Worm (Caenorhabditis elegans) whole organism, young adult: ENCODE data around the gene frpr-10.

ENCODE experiments used
- B0019.2 ChIP-seq: fragments of 200-800 bp; sonication (Bioruptor generic); conservative IDR thresholded peaks from 2 replicates; pipeline ENCODE4 v1.3.6; 2022; ENCODE audit warnings: missing genetic modification reagents, missing genetic modification characterization, missing compliant biosample characterization
- B0336.3 ChIP-seq: fragments of 200-800 bp; sonication (Bioruptor generic); IDR thresholded peaks from 2 replicates; pipeline ENCODE4 v1.3.6; 2022; ENCODE audit warnings: missing genetic modification characterization, missing compliant biosample characterization
- F33H1.4 ChIP-seq: fragments of 200-800 bp; sonication (Bioruptor generic); IDR thresholded peaks from 2 replicates; pipeline ENCODE4 v1.3.6; 2022; ENCODE audit warnings: missing genetic modification reagents, missing genetic modification characterization, missing compliant biosample characterization
- F39B2.1 ChIP-seq: fragments of 200-800 bp; sonication (Bioruptor generic); IDR thresholded peaks from 2 replicates; pipeline ENCODE4 v1.3.6; 2022; ENCODE audit warnings: missing genetic modification reagents, missing genetic modification characterization, missing compliant biosample characterization
- F49E8.2 ChIP-seq: sonication (generic microtip); optimal IDR thresholded peaks from 3 replicates; lab custom pipeline; 2017; ENCODE audit warnings: missing genetic modification characterization, mild to moderate bottlenecking, missing compliant biosample characterization, antibody characterized with exemption, moderate library complexity; ENCODE audit not compliant: insufficient read depth
- F52B5.7 ChIP-seq: sonication (generic microtip); optimal IDR thresholded peaks from 2 replicates; lab custom pipeline; 2016; ENCODE audit warnings: mild to moderate bottlenecking, missing genetic modification characterization, missing compliant biosample characterization
- T26A5.8 ChIP-seq: sonication (generic microtip); optimal IDR thresholded peaks from 2 replicates; lab custom pipeline; 2016; ENCODE audit warnings: missing genetic modification characterization, missing compliant biosample characterization
- atf-7 ChIP-seq: sonication (generic microtip); optimal IDR thresholded peaks from 2 replicates; lab custom pipeline; 2017; ENCODE audit warnings: mild to moderate bottlenecking, missing genetic modification characterization, missing compliant biosample characterization
- athp-1 ChIP-seq: sonication (generic microtip); optimal IDR thresholded peaks from 2 replicates; lab custom pipeline; 2017; ENCODE audit warnings: mild to moderate bottlenecking, missing genetic modification characterization, missing compliant biosample characterization
- ccch-3 ChIP-seq: fragments of 200-800 bp; sonication (Bioruptor generic); optimal IDR thresholded peaks from 2 replicates; lab custom pipeline; 2018; ENCODE audit warnings: mild to moderate bottlenecking, missing genetic modification characterization, missing compliant biosample characterization
- cebp-1 ChIP-seq, 2 experiments: fragments of 200-800 bp in 1 of 2; sonication (Bioruptor generic) in 1 of 2; sonication (generic microtip) in 1 of 2; IDR thresholded peaks in 1 of 2; optimal IDR thresholded peaks in 1 of 2; 2 replicates each; pipeline versions ENCODE4 v1.3.6 to Lab custom; 2017 to 2022; ENCODE audit warnings: missing compliant biosample characterization in 2 of 2, missing genetic modification characterization in 2 of 2, mild to moderate bottlenecking in 1 of 2, missing genetic modification reagents in 1 of 2, moderate library complexity in 1 of 2
- ceh-100 ChIP-seq: fragments of 200-800 bp; sonication (Bioruptor generic); IDR thresholded peaks from 2 replicates; pipeline ENCODE4 v1.3.6; 2022; ENCODE audit warnings: missing genetic modification reagents, missing genetic modification characterization, missing compliant biosample characterization
- ceh-58 ChIP-seq: fragments of 200-800 bp; sonication (Bioruptor generic); IDR thresholded peaks from 2 replicates; pipeline ENCODE4 v1.3.6; 2022; ENCODE audit warnings: missing genetic modification characterization, missing compliant biosample characterization
- ceh-91 ChIP-seq: fragments of 200-800 bp; sonication (Bioruptor generic); IDR thresholded peaks from 2 replicates; pipeline ENCODE4 v1.3.6; 2022; ENCODE audit warnings: missing genetic modification reagents, missing genetic modification characterization, missing compliant biosample characterization
- chd-7 ChIP-seq: sonication (generic microtip); optimal IDR thresholded peaks from 2 replicates; lab custom pipeline; 2016; ENCODE audit warnings: mild to moderate bottlenecking, missing genetic modification characterization, moderate library complexity, missing compliant biosample characterization
- dox-1 ChIP-seq: fragments of 200-800 bp; sonication (Bioruptor generic); IDR thresholded peaks from 2 replicates; pipeline ENCODE4 v1.3.6; 2022; ENCODE audit warnings: missing genetic modification reagents, missing genetic modification characterization, missing compliant biosample characterization
- dpff-1 ChIP-seq: sonication (generic microtip); optimal IDR thresholded peaks from 2 replicates; lab custom pipeline; 2017; ENCODE audit warnings: mild to moderate bottlenecking, missing genetic modification characterization, missing compliant biosample characterization
- dpl-1 ChIP-seq: fragments of 150-350 bp; optimal IDR thresholded peaks from 2 replicates; lab custom pipeline; 2014; ENCODE audit warnings: missing biosample characterization, missing genetic modification reagents, missing genetic modification characterization
- efl-1 ChIP-seq: fragments of 150-350 bp; optimal IDR thresholded peaks from 2 replicates; lab custom pipeline; 2014; ENCODE audit warnings: missing biosample characterization, missing genetic modification reagents, missing genetic modification characterization
- egrh-3 ChIP-seq: fragments of 200-800 bp; sonication (Bioruptor generic); IDR thresholded peaks from 2 replicates; pipeline ENCODE4 v1.3.6; 2022; ENCODE audit warnings: missing genetic modification reagents, missing genetic modification characterization, missing compliant biosample characterization
- gei-17 ChIP-seq: fragments of 200-800 bp; sonication (Bioruptor generic); optimal IDR thresholded peaks from 2 replicates; lab custom pipeline; 2018; ENCODE audit warnings: mild to moderate bottlenecking, missing genetic modification characterization, missing compliant biosample characterization
- hmg-20 ChIP-seq: fragments of 200-800 bp; sonication (Bioruptor generic); IDR thresholded peaks from 2 replicates; pipeline ENCODE4 v1.3.6; 2022; ENCODE audit warnings: missing genetic modification reagents, missing genetic modification characterization, missing compliant biosample characterization
- hsf-1 ChIP-seq: fragments of 200-800 bp; sonication (Bioruptor generic); IDR thresholded peaks from 2 replicates; pipeline ENCODE4 v1.3.6; 2022; ENCODE audit warnings: missing genetic modification reagents, missing genetic modification characterization, missing compliant biosample characterization
- lin-40 ChIP-seq: sonication (generic microtip); optimal IDR thresholded peaks from 2 replicates; lab custom pipeline; 2016; ENCODE audit warnings: missing genetic modification characterization, mild to moderate bottlenecking, missing compliant biosample characterization, missing genotype, missing genetic modification reagents
- lir-1 ChIP-seq: fragments of 200-800 bp; sonication (Bioruptor generic); conservative IDR thresholded peaks from 2 replicates; pipeline ENCODE4 v1.3.6; 2022; ENCODE audit warnings: missing genetic modification reagents, missing genetic modification characterization, missing compliant biosample characterization
- lsl-1 ChIP-seq: fragments of 200-800 bp; sonication (Bioruptor generic); optimal IDR thresholded peaks from 2 replicates; lab custom pipeline; 2018; ENCODE audit warnings: mild to moderate bottlenecking, missing genetic modification characterization, moderate library complexity, missing compliant biosample characterization
- madf-10 ChIP-seq: sonication (generic microtip); optimal IDR thresholded peaks from 2 replicates; lab custom pipeline; 2016; ENCODE audit warnings: mild to moderate bottlenecking, missing genetic modification characterization, missing compliant biosample characterization
- madf-3 ChIP-seq: fragments of 200-800 bp; sonication (Bioruptor generic); IDR thresholded peaks from 2 replicates; pipeline ENCODE4 v1.3.6; 2022; ENCODE audit warnings: missing genetic modification reagents, missing genetic modification characterization, missing compliant biosample characterization
- mes-4 ChIP-seq: sonication (generic microtip); optimal IDR thresholded peaks from 2 replicates; lab custom pipeline; 2016; ENCODE audit warnings: missing genotype, missing genetic modification characterization, missing compliant biosample characterization
- nfya-2 ChIP-seq: fragments of 200-800 bp; sonication (Bioruptor generic); IDR thresholded peaks from 2 replicates; pipeline ENCODE4 v1.3.6; 2022; ENCODE audit warnings: missing genetic modification reagents, missing genetic modification characterization, missing compliant biosample characterization
- nhr-120 ChIP-seq: fragments of 200-800 bp; sonication (Bioruptor generic); IDR thresholded peaks from 2 replicates; pipeline ENCODE4 v1.3.6; 2022; ENCODE audit warnings: missing genetic modification characterization, missing compliant biosample characterization
- nhr-27 ChIP-seq: fragments of 200-800 bp; sonication (Bioruptor generic); optimal IDR thresholded peaks from 2 replicates; lab custom pipeline; 2018; ENCODE audit warnings: mild to moderate bottlenecking, missing genetic modification characterization, moderate library complexity, missing compliant biosample characterization
- nhr-90 ChIP-seq: sonication (generic microtip); optimal IDR thresholded peaks from 2 replicates; lab custom pipeline; 2016; ENCODE audit warnings: missing genotype, mild to moderate bottlenecking, missing genetic modification characterization, missing compliant biosample characterization
- repo-1 ChIP-seq: sonication (generic microtip); optimal IDR thresholded peaks from 2 replicates; lab custom pipeline; 2017; ENCODE audit warnings: mild to moderate bottlenecking, missing genetic modification characterization, missing compliant biosample characterization
- sea-2 ChIP-seq: fragments of 200-800 bp; sonication (Bioruptor generic); IDR thresholded peaks from 2 replicates; pipeline ENCODE4 v1.3.6; 2022; ENCODE audit warnings: missing genetic modification characterization, missing compliant biosample characterization
- snpc-1.1 ChIP-seq: sonication (generic microtip); optimal IDR thresholded peaks from 2 replicates; lab custom pipeline; 2017; ENCODE audit warnings: missing genetic modification characterization, mild to moderate bottlenecking, missing compliant biosample characterization, antibody characterized with exemption, moderate library complexity, missing genotype, missing genetic modification reagents; ENCODE audit not compliant: insufficient read depth
- snpc-1.3 ChIP-seq: sonication (generic microtip); optimal IDR thresholded peaks from 2 replicates; lab custom pipeline; 2017; ENCODE audit warnings: missing genetic modification characterization, mild to moderate bottlenecking, missing compliant biosample characterization, antibody characterized with exemption, moderate library complexity, missing genotype, missing genetic modification reagents; ENCODE audit not compliant: insufficient read depth
- snpc-3.4 ChIP-seq: sonication (generic microtip); optimal IDR thresholded peaks from 2 replicates; lab custom pipeline; 2017; ENCODE audit warnings: missing genetic modification characterization, mild to moderate bottlenecking, missing compliant biosample characterization, antibody characterized with exemption, moderate library complexity, missing genotype, missing genetic modification reagents
- sptf-2 ChIP-seq: fragments of 200-800 bp; sonication (Bioruptor generic); optimal IDR thresholded peaks from 2 replicates; lab custom pipeline; 2018; ENCODE audit warnings: mild to moderate bottlenecking, missing genetic modification characterization, missing compliant biosample characterization
- ztf-18 ChIP-seq: sonication (generic microtip); optimal IDR thresholded peaks from 2 replicates; lab custom pipeline; 2016; ENCODE audit warnings: missing genotype, mild to moderate bottlenecking, missing genetic modification characterization, missing compliant biosample characterization

The frpr-10 gene

ce11 chrIV:7910197-7910735 is 47.3 kb upstream of the frpr-10 start, which contains the start of the genes npp-27 and ntl-4 (continued):
- peak; percentile 11 for TF ChIP-seq lin-40
- TF ChIP-seq ceh-58 (GFP tag; lab: Robert Waterston, UW), result no peak
- 0 out of 2 replicates have a peak, but pooled peaks have one; percentile 21 for TF ChIP-seq hsf-1
- TF ChIP-seq gei-17, result no peak
- no peak for TF ChIP-seq dox-1
- no peak for TF ChIP-seq dpff-1 (tag; lab: Kevin White, UChicago)

ce11 chrIV:7914991-7915390 is 42.6 kb upstream of the frpr-10 start, which contains the start of gene C49H3.4:
C49H3.4 (plus strand) TSS chrIV:7915291.
- no peak for TF ChIP-seq dpff-1 (tag; lab: Kevin White, UChicago)
- TF ChIP-seq madf-3 (GFP tag; lab: Robert Waterston, UW), result 0 out of 2 replicates have a peak, but pooled peaks have one; percentile 3
- no peak for TF ChIP-seq ccch-3 (GFP tag; lab: Kevin White, UChicago)
- no peak for TF ChIP-seq B0019.2 (GFP tag; lab: Robert Waterston, UW)
- TF ChIP-seq, all 124 proteins: peak for 1

- no peak for TF ChIP-seq F49E8.2 (tag; lab: Kevin White, UChicago)
- no peak for TF ChIP-seq sea-2 (GFP tag; lab: Robert Waterston, UW)
- no peak for TF ChIP-seq ceh-58 (GFP tag; lab: Robert Waterston, UW)
- no peak for TF ChIP-seq nhr-120
- TF ChIP-seq cebp-1 (GFP tag; IDR thresholded peaks at IDR 0.05; lab: Robert Waterston, UW), result no peak
- TF ChIP-seq cebp-1 (tag; optimal IDR thresholded peaks at IDR 0.05; lab: Kevin White, UChicago), result no peak
- TF ChIP-seq T26A5.8 (tag; lab: Kevin White, UChicago), result no peak
- no peak for TF ChIP-seq chd-7 (tag; lab: Kevin White, UChicago)
- TF ChIP-seq nhr-90, result no peak
- no peak for TF ChIP-seq atf-7 (tag; lab: Kevin White, UChicago)
- no peak for TF ChIP-seq lir-1 (GFP tag; lab: Robert Waterston, UW)
- no peak for TF ChIP-seq snpc-1.3 (tag; lab: Kevin White, UChicago)
- TF ChIP-seq F52B5.7 (tag; lab: Kevin White, UChicago), result no peak
- no peak for TF ChIP-seq nfya-2 (GFP tag; lab: Robert Waterston, UW)
- TF ChIP-seq ceh-91 (GFP tag; lab: Robert Waterston, UW), result no peak
- TF ChIP-seq madf-10 (tag; lab: Kevin White, UChicago), result no peak
- no peak for TF ChIP-seq hmg-20 (GFP tag; lab: Robert Waterston, UW)
- TF ChIP-seq, all 124 proteins: peak for 0
Measured at ce11 chrIV:7916907-7917306, 40.7 kb upstream of the frpr-10 start.

ce11 chrIV:7917881-7918280 is 39.7 kb upstream of the frpr-10 start:
- TF ChIP-seq snpc-1.1 (tag; lab: Kevin White, UChicago), result no peak
- TF ChIP-seq ztf-18 (tag; lab: Kevin White, UChicago), result no peak
- no peak for TF ChIP-seq madf-3 (GFP tag; lab: Robert Waterston, UW)
- no peak for TF ChIP-seq B0336.3 (GFP tag; lab: Robert Waterston, UW)
- TF ChIP-seq snpc-3.4 (tag; lab: Kevin White, UChicago), result no peak
- TF ChIP-seq mes-4 (tag; lab: Kevin White, UChicago), result no peak
- TF ChIP-seq egrh-3, result no peak
- no peak for TF ChIP-seq lir-1 (GFP tag; lab: Robert Waterston, UW)
- no peak for TF ChIP-seq F33H1.4 (GFP tag; lab: Robert Waterston, UW)
- no peak for TF ChIP-seq efl-1 (GFP tag; lab: Kevin White, UChicago)
- TF ChIP-seq ceh-100, result no peak
- no peak for TF ChIP-seq lsl-1 (GFP tag; lab: Kevin White, UChicago)
- no peak for TF ChIP-seq sptf-2 (GFP tag; lab: Kevin White, UChicago)
- TF ChIP-seq lin-40, result no peak
- no peak for TF ChIP-seq dox-1
- TF ChIP-seq nhr-27 (tag; lab: Kevin White, UChicago), result no peak
- TF ChIP-seq dpl-1, result no peak
- TF ChIP-seq athp-1 (tag; lab: Kevin White, UChicago), result no peak
- TF ChIP-seq repo-1 (tag; lab: Kevin White, UChicago), result no peak
- TF ChIP-seq F39B2.1, result no peak
